Fruit fly (Drosophila melanogaster) whole organism, embryonic: ENCODE measurements around the gene Gr98b.
A peak's percentile ranks its signal among the peaks of the same experiment; 100 is the strongest.

Source experiments
- BtbVII ChIP-seq: fragments of 200-800 bp; sonication (Bioruptor generic); optimal IDR thresholded peaks from 3 replicates; lab custom pipeline; 2017; ENCODE audit warnings: missing biosample characterization, mild to moderate bottlenecking, missing genetic modification characterization
- Bteb2 ChIP-seq: fragments of 200-800 bp; sonication (Bioruptor generic); optimal IDR thresholded peaks from 2 replicates; lab custom pipeline; 2016; ENCODE audit warnings: missing biosample characterization, missing genetic modification characterization
- CG10147 ChIP-seq: fragments of 200-800 bp; sonication (Bioruptor generic); optimal IDR thresholded peaks from 2 replicates; lab custom pipeline; 2019; ENCODE audit warnings: missing biosample characterization, mild to moderate bottlenecking, missing genetic modification characterization, moderate library complexity
- CG11093 ChIP-seq: fragments of 200-800 bp; sonication (Bioruptor generic); IDR thresholded peaks from 3 replicates; pipeline ENCODE4 v1.3.6; 2022; ENCODE audit warnings: missing biosample characterization, missing genetic modification characterization
- CG11695 ChIP-seq: fragments of 200-800 bp; sonication (Bioruptor generic); IDR thresholded peaks from 3 replicates; pipeline ENCODE4 v1.3.6; 2022; ENCODE audit warnings: missing biosample characterization, missing genetic modification characterization
- CG11696 ChIP-seq: fragments of 200-800 bp; sonication (Bioruptor generic); IDR thresholded peaks from 2 replicates; pipeline ENCODE4 v1.3.6; 2022; ENCODE audit warnings: missing biosample characterization, missing genetic modification characterization
- CG1233 ChIP-seq: fragments of 200-800 bp; sonication (Bioruptor generic); optimal IDR thresholded peaks from 4 replicates; lab custom pipeline; 2018; ENCODE audit warnings: missing biosample characterization, mild to moderate bottlenecking, missing genetic modification characterization
- CG12391 ChIP-seq: fragments of 200-800 bp; sonication (Bioruptor generic); optimal IDR thresholded peaks from 3 replicates; lab custom pipeline; 2018; ENCODE audit warnings: missing biosample characterization, mild to moderate bottlenecking, missing genetic modification characterization, moderate library complexity
- CG13287 ChIP-seq: fragments of 200-800 bp; sonication (Bioruptor generic); IDR thresholded peaks from 2 replicates; pipeline ENCODE4 v1.3.6; 2022; ENCODE audit warnings: missing biosample characterization, missing genetic modification characterization; ENCODE audit not compliant: partially characterized antibody
- CG13624 ChIP-seq: fragments of 200-800 bp; sonication (Bioruptor generic); optimal IDR thresholded peaks from 2 replicates; lab custom pipeline; 2016; ENCODE audit warnings: missing biosample characterization, missing genetic modification characterization
- CG14014 ChIP-seq: fragments of 200-800 bp; sonication (Bioruptor generic); IDR thresholded peaks from 2 replicates; pipeline ENCODE4 v1.3.6; 2022; ENCODE audit warnings: missing biosample characterization, missing genetic modification characterization
- CG16779 ChIP-seq: fragments of 200-800 bp; sonication (Bioruptor generic); IDR thresholded peaks from 2 replicates; pipeline ENCODE4 v1.3.6; 2022; ENCODE audit warnings: missing biosample characterization, missing genetic modification characterization
- CG18011 ChIP-seq: fragments of 200-800 bp; sonication (Bioruptor generic); optimal IDR thresholded peaks from 2 replicates; lab custom pipeline; 2017; ENCODE audit warnings: missing biosample characterization, missing genetic modification characterization, mild to moderate bottlenecking, moderate library complexity, missing genotype
- CG18262 ChIP-seq: fragments of 200-800 bp; optimal IDR thresholded peaks from 3 replicates; lab custom pipeline; 2019; ENCODE audit warnings: missing biosample characterization, mild to moderate bottlenecking, missing genetic modification characterization, moderate library complexity
- CG30020 ChIP-seq: fragments of 200-800 bp; optimal IDR thresholded peaks from 2 replicates; lab custom pipeline; 2019; ENCODE audit warnings: missing biosample characterization, mild to moderate bottlenecking, missing genetic modification characterization, moderate library complexity
- CG6254 ChIP-seq: fragments of 200-800 bp; sonication (Bioruptor generic); optimal IDR thresholded peaks from 3 replicates; lab custom pipeline; 2017; ENCODE audit warnings: mild to moderate bottlenecking, missing biosample characterization, missing genetic modification reagents, missing genetic modification characterization
- CG7271 ChIP-seq: fragments of 200-800 bp; sonication (Bioruptor generic); optimal IDR thresholded peaks from 2 replicates; lab custom pipeline; 2018; ENCODE audit warnings: missing biosample characterization, mild to moderate bottlenecking, missing genetic modification characterization, moderate library complexity
- CG8290 ChIP-seq, 3 experiments: fragments of 200-800 bp; sonication (Bioruptor generic); optimal IDR thresholded peaks; 2 replicates each; lab custom pipeline; 2016 to 2019; ENCODE audit warnings: missing biosample characterization in 3 of 3, missing genetic modification characterization in 3 of 3, mild to moderate bottlenecking in 2 of 3, moderate library complexity in 1 of 3
- Deaf1 ChIP-seq: fragments of 200-800 bp; optimal IDR thresholded peaks from 3 replicates; lab custom pipeline; 2019; ENCODE audit warnings: missing biosample characterization, mild to moderate bottlenecking, missing genetic modification characterization, moderate library complexity
- Doc2 ChIP-seq: fragments of 200-800 bp; sonication (Bioruptor generic); IDR thresholded peaks from 2 replicates; pipeline ENCODE4 v1.3.6; 2022; ENCODE audit warnings: missing biosample characterization, missing genetic modification characterization
- Doc3 ChIP-seq: fragments of 200-800 bp; sonication (Bioruptor generic); IDR thresholded peaks from 3 replicates; pipeline ENCODE4 v1.3.6; 2022; ENCODE audit warnings: missing biosample characterization, missing genetic modification characterization; ENCODE audit not compliant: partially characterized antibody
- Dref ChIP-seq: fragments of 200-800 bp; sonication (Bioruptor generic); IDR thresholded peaks from 2 replicates; pipeline ENCODE4 v1.3.6; 2022; ENCODE audit warnings: missing biosample characterization, missing genetic modification characterization
- Fer1 ChIP-seq: fragments of 200-800 bp; sonication (Bioruptor generic); optimal IDR thresholded peaks from 2 replicates; lab custom pipeline; 2017; ENCODE audit warnings: missing biosample characterization, mild to moderate bottlenecking, missing genetic modification characterization
- HLH54F ChIP-seq: fragments of 200-800 bp; sonication (Bioruptor generic); optimal IDR thresholded peaks from 3 replicates; lab custom pipeline; 2016; ENCODE audit warnings: missing biosample characterization, missing genetic modification characterization
- NK7.1 ChIP-seq: fragments of 200-800 bp; sonication (Bioruptor generic); optimal IDR thresholded peaks from 3 replicates; lab custom pipeline; 2016; ENCODE audit warnings: missing biosample characterization, missing genetic modification characterization
- Nf-YA ChIP-seq: fragments of 200-800 bp; sonication (Bioruptor generic); IDR thresholded peaks from 2 replicates; pipeline ENCODE4 v1.3.6; 2022; ENCODE audit warnings: missing biosample characterization, missing genetic modification characterization
- Poxn ChIP-seq: fragments of 200-800 bp; sonication (Bioruptor generic); IDR thresholded peaks from 2 replicates; pipeline ENCODE4 v1.3.6; 2022; ENCODE audit warnings: missing biosample characterization, missing genetic modification characterization
- Scr ChIP-seq: fragments of 200-800 bp; sonication (Bioruptor generic); IDR thresholded peaks from 2 replicates; pipeline ENCODE4 v1.3.6; 2022; ENCODE audit warnings: missing biosample characterization, missing genetic modification characterization; ENCODE audit not compliant: partially characterized antibody
- Sin3A ChIP-seq: fragments of >200 bp; optimal IDR thresholded peaks from 2 replicates; lab custom pipeline; 2018
- Taf1 ChIP-seq: fragments of 200-800 bp; sonication (Bioruptor generic); IDR thresholded peaks from 2 replicates; pipeline ENCODE4 v1.3.6; 2022; ENCODE audit warnings: missing biosample characterization, missing genetic modification characterization
- Xrp1 ChIP-seq: fragments of 200-800 bp; sonication (Bioruptor generic); IDR thresholded peaks from 2 replicates; pipeline ENCODE4 v1.3.6; 2022; ENCODE audit warnings: missing biosample characterization, missing genetic modification characterization
- ac ChIP-seq: fragments of 200-800 bp; sonication (Bioruptor generic); optimal IDR thresholded peaks from 3 replicates; lab custom pipeline; 2017; ENCODE audit warnings: missing biosample characterization, mild to moderate bottlenecking, missing genetic modification characterization
- al ChIP-seq: fragments of 200-800 bp; sonication (Bioruptor generic); IDR thresholded peaks from 2 replicates; pipeline ENCODE4 v1.3.6; 2022; ENCODE audit warnings: missing biosample characterization, missing genetic modification characterization
- dmrt11E ChIP-seq: fragments of 200-800 bp; sonication (Bioruptor generic); optimal IDR thresholded peaks from 3 replicates; lab custom pipeline; 2018; ENCODE audit warnings: missing biosample characterization, mild to moderate bottlenecking, missing genetic modification characterization, moderate library complexity
- dpn ChIP-seq, 2 experiments: fragments of 200-800 bp; sonication (Bioruptor generic); optimal IDR thresholded peaks; 3 replicates each; lab custom pipeline; 2016; ENCODE audit warnings: missing biosample characterization in 2 of 2, missing genetic modification characterization in 2 of 2
- hkb ChIP-seq, 2 experiments: fragments of 200-800 bp in 1 of 2; fragments of >200 bp in 1 of 2; sonication (Bioruptor generic) in 1 of 2; IDR thresholded peaks in 1 of 2; optimal IDR thresholded peaks in 1 of 2; 2 replicates each; pipeline versions ENCODE4 v1.3.6 to Lab custom; 2017 to 2022; ENCODE audit warnings: missing biosample characterization in 1 of 2, missing genetic modification characterization in 1 of 2
- hth ChIP-seq: fragments of >200 bp; optimal IDR thresholded peaks from 2 replicates; lab custom pipeline; 2017; ENCODE audit warnings: inconsistent platforms
- ind ChIP-seq: fragments of 200-800 bp; sonication (Bioruptor generic); optimal IDR thresholded peaks from 3 replicates; lab custom pipeline; 2016; ENCODE audit warnings: missing biosample characterization, missing genetic modification characterization
- kah ChIP-seq: fragments of 200-800 bp; sonication (Bioruptor generic); optimal IDR thresholded peaks from 2 replicates; lab custom pipeline; 2018; ENCODE audit warnings: missing biosample characterization, mild to moderate bottlenecking, missing genetic modification characterization
- lilli ChIP-seq: fragments of 200-800 bp; sonication (Bioruptor generic); optimal IDR thresholded peaks from 3 replicates; lab custom pipeline; 2016; ENCODE audit warnings: missing biosample characterization, missing genetic modification characterization
- lmd ChIP-seq: fragments of 200-800 bp; sonication (Bioruptor generic); IDR thresholded peaks from 2 replicates; pipeline ENCODE4 v1.3.6; 2022; ENCODE audit warnings: missing biosample characterization, missing genetic modification characterization
- mld ChIP-seq: fragments of 200-800 bp; sonication (Bioruptor generic); IDR thresholded peaks from 3 replicates; pipeline ENCODE4 v1.3.6; 2022; ENCODE audit warnings: missing biosample characterization, missing genetic modification characterization; ENCODE audit not compliant: partially characterized antibody
- onecut ChIP-seq: fragments of 200-800 bp; sonication (Bioruptor generic); IDR thresholded peaks from 2 replicates; pipeline ENCODE4 v1.3.6; 2022; ENCODE audit warnings: missing biosample characterization, missing genetic modification characterization
- p53 ChIP-seq: fragments of 200-800 bp; sonication (Bioruptor generic); optimal IDR thresholded peaks from 2 replicates; lab custom pipeline; 2016; ENCODE audit warnings: missing biosample characterization, missing genetic modification characterization
- pb ChIP-seq: fragments of 200-800 bp; sonication (Bioruptor generic); optimal IDR thresholded peaks from 3 replicates; lab custom pipeline; 2016; ENCODE audit warnings: missing biosample characterization, missing genetic modification characterization
- pum ChIP-seq: fragments of 200-800 bp; sonication (Bioruptor generic); optimal IDR thresholded peaks from 2 replicates; lab custom pipeline; 2016; ENCODE audit warnings: missing biosample characterization, missing genetic modification characterization
- row ChIP-seq: fragments of 200-800 bp; sonication (Bioruptor generic); IDR thresholded peaks from 3 replicates; pipeline ENCODE4 v1.3.6; 2022; ENCODE audit warnings: missing biosample characterization, missing genetic modification characterization
- ssp ChIP-seq: fragments of 200-800 bp; sonication (Bioruptor generic); IDR thresholded peaks from 2 replicates; pipeline ENCODE4 v1.3.6; 2022; ENCODE audit warnings: missing biosample characterization, missing genetic modification characterization
- tna ChIP-seq: fragments of 200-800 bp; sonication (Bioruptor generic); IDR thresholded peaks from 2 replicates; pipeline ENCODE4 v1.3.6; 2022; ENCODE audit warnings: missing biosample characterization, missing genetic modification characterization; ENCODE audit not compliant: partially characterized antibody
- trem ChIP-seq: fragments of 200-800 bp; optimal IDR thresholded peaks from 3 replicates; lab custom pipeline; 2019; ENCODE audit warnings: missing biosample characterization, mild to moderate bottlenecking, missing genetic modification characterization, moderate library complexity
- tup ChIP-seq: fragments of 200-800 bp; sonication (Bioruptor generic); optimal IDR thresholded peaks from 2 replicates; lab custom pipeline; 2016; ENCODE audit warnings: missing biosample characterization, mild to moderate bottlenecking, missing genetic modification characterization, moderate library complexity

Gene Gr98b

dm6 chr3R:27553921-27554320 lies 11.6 kb downstream of the Gr98b start (continued):
- TF ChIP-seq ind (GFP tag; lab: Kevin White, UChicago): peak; percentile 38
- TF ChIP-seq CG11695 (GFP tag; lab: Robert Waterston, UW): no peak
- no peak for TF ChIP-seq CG30020
- peak; percentile 47 for TF ChIP-seq ssp (GFP tag; lab: Robert Waterston, UW)
- TF ChIP-seq kah (GFP tag; lab: Kevin White, UChicago): peak; percentile 18
- TF ChIP-seq Dref (GFP tag; lab: Robert Waterston, UW): no peak
- TF ChIP-seq p53: no peak
- no peak for TF ChIP-seq HLH54F (GFP tag; lab: Kevin White, UChicago)
- peak; percentile 53 for TF ChIP-seq CG18262 (tag; lab: Kevin White, UChicago)
- no peak for TF ChIP-seq al (GFP tag; lab: Robert Waterston, UW)
- TF ChIP-seq Bteb2 (GFP tag; lab: Kevin White, UChicago): no peak
- no peak for TF ChIP-seq hth (lab: Kevin White, UChicago)
- TF ChIP-seq CG13287: no peak
- no peak for TF ChIP-seq CG11696 (GFP tag; lab: Robert Waterston, UW)
- peak; percentile 21; the same call in 1 of the 2 replicates for TF ChIP-seq onecut (GFP tag; lab: Robert Waterston, UW)
- no peak for TF ChIP-seq Scr (GFP tag; lab: Robert Waterston, UW)
- no peak for TF ChIP-seq NK7.1
- no peak for TF ChIP-seq mld (GFP tag; lab: Robert Waterston, UW)
- TF ChIP-seq hkb (optimal IDR thresholded peaks at IDR 0.05; lab: Kevin White, UChicago): no peak
- TF ChIP-seq hkb (GFP tag; IDR thresholded peaks at IDR 0.05; lab: Robert Waterston, UW): peak; percentile 76
- no peak for TF ChIP-seq CG6254 (GFP tag; lab: Kevin White, UChicago)
- TF ChIP-seq CG14014 (GFP tag; lab: Robert Waterston, UW): no peak
- TF ChIP-seq trem: peak; percentile 16
- no peak for TF ChIP-seq ac (GFP tag; lab: Kevin White, UChicago)
- no peak for TF ChIP-seq CG1233 (GFP tag; lab: Kevin White, UChicago)
- no peak for TF ChIP-seq tup
- TF ChIP-seq Doc2 (GFP tag; lab: Robert Waterston, UW): no peak
- TF ChIP-seq Nf-YA (GFP tag; lab: Robert Waterston, UW): 0 out of 2 replicates have a peak, but pooled peaks have one; percentile 38
- no peak for TF ChIP-seq BtbVII (GFP tag; lab: Kevin White, UChicago)
- TF ChIP-seq CG7271 (tag; lab: Kevin White, UChicago): no peak
- TF ChIP-seq CG12391 (tag; lab: Kevin White, UChicago): peak; percentile 64
- no peak for TF ChIP-seq Doc3
- no peak for TF ChIP-seq Poxn
- TF ChIP-seq CG13624 (GFP tag; lab: Kevin White, UChicago): no peak
- peak; percentile 77 for TF ChIP-seq Xrp1 (GFP tag; lab: Robert Waterston, UW)
- no peak for TF ChIP-seq CG18011
- TF ChIP-seq Sin3A: no peak
- peak; percentile 66 for TF ChIP-seq row (GFP tag; lab: Robert Waterston, UW)
- no peak for TF ChIP-seq Taf1 (GFP tag; lab: Robert Waterston, UW)
- TF ChIP-seq CG16779: no peak
- peak; percentile 29 for TF ChIP-seq lilli (GFP tag; lab: Kevin White, UChicago)
- no peak for TF ChIP-seq CG8290 (GFP tag; optimal IDR thresholded peaks at IDR 0.05; lab: Kevin White, UChicago)
- TF ChIP-seq CG8290 (tag; optimal IDR thresholded peaks at IDR 0.05; lab: Kevin White, UChicago): no peak
- TF ChIP-seq pum (GFP tag; lab: Kevin White, UChicago): peak; percentile 25
- TF ChIP-seq tna: no peak
- no peak for TF ChIP-seq Deaf1
- peak; percentile 49 for TF ChIP-seq dmrt11E (tag; lab: Kevin White, UChicago)
- TF ChIP-seq CG10147 (GFP tag; lab: Kevin White, UChicago): no peak
- TF ChIP-seq CG11093 (GFP tag; lab: Robert Waterston, UW): no peak
- TF ChIP-seq dpn (GFP tag; optimal IDR thresholded peaks at IDR 0.05; lab: Kevin White, UChicago): peak in 1 of 2 experiments; percentile 13
- TF ChIP-seq Fer1: no peak
- TF ChIP-seq pb (GFP tag; lab: Kevin White, UChicago): no peak
- TF ChIP-seq lmd (GFP tag; lab: Robert Waterston, UW): peak; percentile 55; the same call in 1 of the 2 replicates
